Worm (Caenorhabditis elegans) whole organism, L3 larva: ENCODE results near the gene T14B4.19.
A peak's percentile ranks its signal among the peaks of the same experiment; 100 is the strongest.

Experiments
- aly-2 ChIP-seq: fragments of 150-350 bp; optimal IDR thresholded peaks from 2 replicates; lab custom pipeline; 2014; ENCODE audit warnings: missing biosample characterization, missing genetic modification characterization
- ama-1 ChIP-seq: fragments of 150-350 bp; optimal IDR thresholded peaks from 2 replicates; lab custom pipeline; 2018
- ceh-16 ChIP-seq: sonication (generic microtip); optimal IDR thresholded peaks from 2 replicates; lab custom pipeline; 2017; ENCODE audit warnings: missing biosample characterization, missing genetic modification characterization
- egl-27 ChIP-seq: sonication (generic microtip); optimal IDR thresholded peaks from 4 replicates; lab custom pipeline; 2017; ENCODE audit warnings: missing biosample characterization, missing genetic modification reagents, missing genetic modification characterization
- egl-5 ChIP-seq: fragments of 150-350 bp; optimal IDR thresholded peaks from 2 replicates; lab custom pipeline; 2017; ENCODE audit warnings: missing biosample characterization, missing genetic modification reagents, missing genetic modification characterization, inconsistent platforms
- elt-2 ChIP-seq: sonication (generic microtip); optimal IDR thresholded peaks from 2 replicates; lab custom pipeline; 2016; ENCODE audit warnings: missing genetic modification reagents, mild to moderate bottlenecking, missing genetic modification characterization, missing compliant biosample characterization
- elt-3 ChIP-seq, 3 experiments: fragments of 150-350 bp in 1 of 3; sonication (generic microtip) in 2 of 3; optimal IDR thresholded peaks; 2 replicates in 2 of 3; 4 replicates in 1 of 3; lab custom pipeline; 2014 to 2017; ENCODE audit warnings: missing biosample characterization in 3 of 3, missing genetic modification characterization in 3 of 3
- eor-1 ChIP-seq, 2 experiments: fragments of 150-350 bp; optimal IDR thresholded peaks; 2 replicates each; lab custom pipeline; 2014 to 2018; ENCODE audit warnings: missing biosample characterization in 2 of 2, missing genetic modification characterization in 2 of 2
- fkh-2 ChIP-seq: fragments of 150-350 bp; optimal IDR thresholded peaks from 2 replicates; lab custom pipeline; 2014; ENCODE audit warnings: missing biosample characterization, missing genetic modification reagents, missing genetic modification characterization
- fos-1 ChIP-seq: fragments of 150-350 bp; optimal IDR thresholded peaks from 2 replicates; lab custom pipeline; 2014; ENCODE audit warnings: missing biosample characterization, missing genetic modification characterization
- jun-1 ChIP-seq: fragments of 150-350 bp; optimal IDR thresholded peaks from 2 replicates; lab custom pipeline; 2014; ENCODE audit warnings: missing biosample characterization, missing genetic modification reagents, missing genetic modification characterization
- mml-1 ChIP-seq: fragments of 150-350 bp; sonication (generic microtip); optimal IDR thresholded peaks from 3 replicates; lab custom pipeline; 2014; ENCODE audit warnings: missing biosample characterization, missing genetic modification characterization
- nfya-1 ChIP-seq: sonication (generic microtip); optimal IDR thresholded peaks from 2 replicates; lab custom pipeline; 2017; ENCODE audit warnings: missing genetic modification characterization, mild to moderate bottlenecking, missing compliant biosample characterization, antibody characterized with exemption, moderate library complexity; ENCODE audit not compliant: insufficient read depth
- nhr-11 ChIP-seq: fragments of 150-350 bp; optimal IDR thresholded peaks from 2 replicates; lab custom pipeline; 2014; ENCODE audit warnings: missing biosample characterization, missing genetic modification characterization
- nhr-23 ChIP-seq: fragments of 150-350 bp; optimal IDR thresholded peaks from 2 replicates; lab custom pipeline; 2014; ENCODE audit warnings: missing biosample characterization, missing genetic modification reagents, missing genetic modification characterization
- nhr-237 ChIP-seq: fragments of 150-350 bp; optimal IDR thresholded peaks from 2 replicates; lab custom pipeline; 2014; ENCODE audit warnings: missing biosample characterization, missing genetic modification characterization
- nhr-28 ChIP-seq: fragments of 150-350 bp; optimal IDR thresholded peaks from 2 replicates; lab custom pipeline; 2014; ENCODE audit warnings: missing biosample characterization, missing genetic modification characterization
- nhr-43 ChIP-seq: sonication (generic microtip); optimal IDR thresholded peaks from 2 replicates; lab custom pipeline; 2016; ENCODE audit warnings: mild to moderate bottlenecking, missing genetic modification characterization, missing compliant biosample characterization; ENCODE audit not compliant: poor library complexity, severe bottlenecking
- nhr-76 ChIP-seq: fragments of 150-350 bp; sonication (generic microtip); optimal IDR thresholded peaks from 5 replicates; lab custom pipeline; 2014; ENCODE audit warnings: missing biosample characterization, missing genetic modification characterization
- pha-4 ChIP-seq: fragments of 150-350 bp; optimal IDR thresholded peaks from 2 replicates; lab custom pipeline; 2014; ENCODE audit warnings: missing biosample characterization, missing genetic modification reagents, missing genetic modification characterization
- pqm-1 ChIP-seq: fragments of 150-350 bp; optimal IDR thresholded peaks from 2 replicates; lab custom pipeline; 2017; ENCODE audit warnings: missing biosample characterization, missing genetic modification characterization, inconsistent platforms
- tbx-2 ChIP-seq: sonication (generic microtip); optimal IDR thresholded peaks from 2 replicates; lab custom pipeline; 2016; ENCODE audit warnings: mild to moderate bottlenecking, missing genetic modification characterization, missing compliant biosample characterization
- unc-39 ChIP-seq: sonication (generic microtip); optimal IDR thresholded peaks from 4 replicates; lab custom pipeline; 2017; ENCODE audit warnings: missing biosample characterization, missing genetic modification characterization
- unc-62 ChIP-seq: fragments of 150-350 bp; sonication (generic microtip); optimal IDR thresholded peaks from 4 replicates; lab custom pipeline; 2014; ENCODE audit warnings: missing biosample characterization, missing genetic modification reagents, missing genetic modification characterization
- ztf-4 ChIP-seq: fragments of 150-350 bp; optimal IDR thresholded peaks from 2 replicates; lab custom pipeline; 2014; ENCODE audit warnings: missing biosample characterization, missing genetic modification characterization

The T14B4.19 gene

DNA sequence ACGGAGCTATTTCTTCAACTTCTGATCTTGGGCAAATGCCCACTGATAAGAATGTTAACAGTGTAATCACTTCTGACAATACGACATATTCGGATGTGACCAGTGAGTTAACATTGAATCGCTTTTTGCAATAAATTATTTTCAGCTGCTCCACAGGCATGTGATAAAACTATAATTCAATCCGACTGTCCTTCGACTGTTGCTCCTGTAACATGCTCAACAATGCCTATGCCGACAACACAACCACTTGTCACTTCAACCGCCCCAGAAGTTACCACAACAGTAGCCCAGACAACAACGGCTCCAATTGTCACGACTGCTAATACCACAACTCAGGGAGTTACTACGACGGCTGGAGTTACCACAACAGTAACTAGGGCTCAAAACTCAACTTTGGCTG, 45.2 kb downstream of the T14B4.19 start:
- TF ChIP-seq unc-62 = no peak
- TF ChIP-seq, all 47 proteins: peak for 0

DNA sequence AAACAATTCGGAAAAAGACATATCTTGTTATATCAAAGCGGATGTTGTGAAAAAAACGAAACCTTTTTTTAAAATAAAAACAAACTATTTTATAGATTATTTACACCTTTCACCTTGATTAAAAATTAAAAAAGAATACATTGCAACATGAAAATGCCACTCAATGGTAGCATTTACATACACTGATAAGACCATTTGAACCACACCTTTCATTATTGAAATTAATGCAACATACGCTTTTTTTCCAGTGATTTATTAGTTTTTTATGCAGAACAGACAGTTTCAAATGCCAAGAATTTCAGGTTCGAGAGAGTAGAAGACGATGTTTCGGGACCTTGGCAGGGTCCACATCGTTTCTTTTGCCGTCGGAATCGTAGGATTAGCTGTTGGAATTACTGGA, 46.1 kb downstream of the T14B4.19 start, which contains the start of gene T19D12.1:
Gene T19D12.1, plus strand, starts transcription at position 301 of the 400 bp plus-strand sequence.
- no peak for TF ChIP-seq nhr-28 (tag; lab: Kevin White, UChicago)
- no peak for TF ChIP-seq egl-27 (tag; lab: Kevin White, UChicago)
- no peak for TF ChIP-seq tbx-2 (tag; lab: Kevin White, UChicago)
- TF ChIP-seq fkh-2 (tag; lab: Kevin White, UChicago) = no peak
- no peak for TF ChIP-seq ztf-4 (tag; lab: Kevin White, UChicago)
- TF ChIP-seq nhr-23 (tag; lab: Kevin White, UChicago) = no peak
- no peak for TF ChIP-seq egl-5 (tag; lab: Kevin White, UChicago)
- no peak for TF ChIP-seq pqm-1 (tag; lab: Kevin White, UChicago)
- TF ChIP-seq mml-1 = no peak
- no peak for TF ChIP-seq eor-1 (tag; optimal IDR thresholded peaks at IDR 0.05; lab: Kevin White, UChicago)
- TF ChIP-seq jun-1 (tag; lab: Kevin White, UChicago) = no peak
- TF ChIP-seq nhr-237 = no peak
- no peak for TF ChIP-seq nhr-11 (tag; lab: Kevin White, UChicago)
- no peak for TF ChIP-seq fos-1 (tag; lab: Kevin White, UChicago)
- no peak for TF ChIP-seq ceh-16 (tag; lab: Kevin White, UChicago)
- TF ChIP-seq aly-2 = no peak
- no peak for TF ChIP-seq elt-3 (tag; optimal IDR thresholded peaks at IDR 0.05; lab: Kevin White, UChicago)
- TF ChIP-seq unc-39 = no peak

DNA sequence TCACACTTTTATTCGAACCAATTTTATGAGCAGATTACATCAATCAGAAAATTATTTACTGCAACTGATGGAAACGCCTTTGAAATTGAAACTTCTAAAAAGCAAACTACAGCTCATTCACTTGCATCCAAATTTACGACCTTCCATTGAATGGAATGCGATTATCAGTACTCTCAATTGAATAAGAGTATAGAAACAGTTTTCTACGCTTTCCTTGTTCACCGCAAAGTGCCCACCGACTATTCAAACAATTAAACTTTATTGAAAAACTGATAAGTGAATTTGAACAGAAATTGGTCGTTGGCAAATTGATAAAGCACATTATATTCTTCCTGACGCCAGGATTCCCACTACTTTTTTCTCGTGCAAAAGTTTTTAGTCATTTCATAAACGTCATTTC, 46.8 kb downstream of the T14B4.19 start:
- TF ChIP-seq ceh-16 (tag; lab: Kevin White, UChicago) (no peak), nhr-43 (tag; lab: Kevin White, UChicago) (no peak), nhr-76 (tag; lab: Kevin White, UChicago) (no peak), pqm-1 (tag; lab: Kevin White, UChicago) (peak; percentile 39), elt-2 (tag; lab: Kevin White, UChicago) (peak; percentile 84), nfya-1 (tag; lab: Kevin White, UChicago) (no peak), jun-1 (tag; lab: Kevin White, UChicago) (no peak), nhr-237 (no peak)
- TF ChIP-seq, all 47 proteins: peak for 2

DNA sequence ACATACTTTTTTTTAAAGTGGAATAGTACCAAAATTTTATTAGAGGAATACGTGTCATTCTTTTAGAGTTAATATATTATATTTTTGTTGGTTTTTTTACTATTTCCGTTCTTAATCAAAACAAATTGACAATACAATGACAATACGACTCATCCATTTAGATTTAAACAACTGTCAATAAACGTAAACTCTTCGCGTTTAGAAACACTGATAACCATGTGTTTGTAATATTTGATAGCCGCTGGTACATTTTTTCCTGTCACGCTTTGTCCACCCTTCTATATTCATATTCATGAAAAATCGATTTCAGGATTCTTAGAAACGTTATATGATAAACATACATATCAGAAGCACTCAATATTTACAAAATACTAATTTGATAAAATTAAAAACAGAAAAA, 48.9 kb downstream of the T14B4.19 start:
- TF ChIP-seq pqm-1 (tag; lab: Kevin White, UChicago) = no peak
- peak; percentile 39 for TF ChIP-seq elt-2 (tag; lab: Kevin White, UChicago)
- TF ChIP-seq ztf-4 (tag; lab: Kevin White, UChicago) = no peak
- TF ChIP-seq nhr-28 (tag; lab: Kevin White, UChicago) = no peak
- peak; percentile 4 for TF ChIP-seq pha-4
- TF ChIP-seq ama-1 (lab: Kevin White, UChicago) = no peak
- TF ChIP-seq fos-1 (tag; lab: Kevin White, UChicago) = no peak

DNA sequence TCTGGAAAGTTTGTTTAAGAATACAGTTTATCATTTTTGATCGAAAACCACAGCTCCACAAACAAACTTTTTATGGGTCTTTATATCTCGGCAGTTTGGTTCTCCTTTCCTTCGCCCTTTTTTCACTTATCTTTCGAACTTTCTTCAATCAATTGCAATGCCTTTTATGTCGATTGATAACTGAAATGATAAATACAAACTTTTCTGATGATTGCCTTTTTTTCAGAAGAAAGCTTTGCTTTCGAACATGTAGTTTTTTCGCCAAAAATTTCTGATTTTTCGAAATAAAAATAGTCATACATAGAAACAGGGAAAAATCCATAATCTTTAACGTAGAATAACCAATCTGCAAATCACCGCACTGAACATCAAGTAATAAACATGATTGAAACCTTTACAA, 51.5 kb downstream of the T14B4.19 start, which contains the start of gene T19D12.2:
Gene T19D12.2, plus strand, starts transcription at position 125 of the 400 bp plus-strand sequence.
- TF ChIP-seq elt-2 (tag; lab: Kevin White, UChicago) (peak; percentile 79), jun-1 (tag; lab: Kevin White, UChicago) (no peak)
- TF ChIP-seq, all 47 proteins: peak for 1
